Worm (Caenorhabditis elegans): Measurements from ENCODE around the gene Y17G7B.20.

Y17G7B.20 gene

DNA sequence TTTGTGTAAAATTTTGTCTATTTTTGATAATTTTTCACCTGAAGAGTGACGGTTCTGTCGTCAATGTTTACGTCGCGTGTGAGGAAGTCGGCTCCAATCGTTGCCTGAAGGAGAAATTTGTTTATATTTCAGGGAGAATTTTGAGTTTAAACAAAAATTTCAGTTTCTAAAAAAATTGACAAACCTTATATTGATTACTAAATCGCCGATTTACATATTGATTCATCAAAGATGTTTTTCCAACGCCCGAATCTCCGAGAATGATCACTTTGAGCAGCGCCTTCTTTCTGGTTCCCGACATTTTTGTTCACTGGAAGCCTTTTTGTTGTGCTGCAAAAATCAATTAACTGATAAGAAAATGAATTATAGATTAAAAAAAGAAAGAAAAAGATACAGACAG lies 13.0 kb downstream of the Y17G7B.20 start, which contains the start of gene rab-7 (continued):
- no peak for TF ChIP-seq mel-28 (tag; optimal IDR thresholded peaks at IDR 0.05; ENCODE audit: borderline replicate concordance)
- no peak for TF ChIP-seq efl-1 (GFP tag; optimal IDR thresholded peaks at IDR 0.05)

ce11 chrII:11964847-11965246 lies 14.8 kb downstream of the Y17G7B.20 start:
- TF ChIP-seq zfh-2 (GFP tag; conservative IDR thresholded peaks at IDR 0.05) (0 out of 2 replicates have a peak, but pooled peaks have one; percentile 23), Y53G8AR.9 (GFP tag; conservative IDR thresholded peaks at IDR 0.05) (0 out of 2 replicates have a peak, but pooled peaks have one; percentile 60), B0261.1 (tag; optimal IDR thresholded peaks at IDR 0.05) (no peak), ceh-91 (GFP tag; IDR thresholded peaks at IDR 0.05) (0 out of 2 replicates have a peak, but pooled peaks have one; percentile 29), F33H1.4 (GFP tag; IDR thresholded peaks at IDR 0.05) (0 out of 2 replicates have a peak, but pooled peaks have one; percentile 9), snpc-4 (GFP tag; optimal IDR thresholded peaks at IDR 0.05) (no peak), snpc-4 (tag; optimal IDR thresholded peaks at IDR 0.05) (no peak), lin-54 (GFP tag; optimal IDR thresholded peaks at IDR 0.05) (no peak), egl-44 (GFP tag; IDR thresholded peaks at IDR 0.05) (0 out of 2 replicates have a peak, but pooled peaks have one; percentile 37), nfyb-1 (GFP tag; IDR thresholded peaks at IDR 0.05) (peak; percentile 60), gei-17 (GFP tag; optimal IDR thresholded peaks at IDR 0.05) (no peak), athp-1 (tag; optimal IDR thresholded peaks at IDR 0.05) (peak; percentile 35), Y56A3A.18 (GFP tag; IDR thresholded peaks at IDR 0.05) (0 out of 2 replicates have a peak, but pooled peaks have one; percentile 61), hrde-1 (tag; optimal IDR thresholded peaks at IDR 0.05; ENCODE audit: borderline replicate concordance) (peak; percentile 1), tbp1 (GFP tag; optimal IDR thresholded peaks at IDR 0.05) (no peak), dox-1 (GFP tag; IDR thresholded peaks at IDR 0.05) (peak; percentile 20; the same call in 1 of the 2 replicates), tlf-1 (GFP tag; optimal IDR thresholded peaks at IDR 0.05) (no peak), nfya-2 (GFP tag; IDR thresholded peaks at IDR 0.05) (0 out of 2 replicates have a peak, but pooled peaks have one; percentile 64), Y95B8A.8 (GFP tag; IDR thresholded peaks at IDR 0.05) (no peak), K11D2.4 (GFP tag; IDR thresholded peaks at IDR 0.05) (peak; percentile 12; the same call in 1 of the 2 replicates), ama-1 (optimal IDR thresholded peaks at IDR 0.05) (peak; percentile 30), ama-1 (GFP tag; optimal IDR thresholded peaks at IDR 0.05) (no peak), die-1 (tag; optimal IDR thresholded peaks at IDR 0.05) (peak; percentile 5), cebp-1 (GFP tag; IDR thresholded peaks at IDR 0.05) (no peak), cebp-1 (tag; optimal IDR thresholded peaks at IDR 0.05) (peak; percentile 15), attf-5 (GFP tag; optimal IDR thresholded peaks at IDR 0.05) (peak; percentile 42), F52B5.7 (tag; optimal IDR thresholded peaks at IDR 0.05) (peak; percentile 37), madf-6 (GFP tag; IDR thresholded peaks at IDR 0.05) (0 out of 2 replicates have a peak, but pooled peaks have one; percentile 8), F39B2.1 (GFP tag; IDR thresholded peaks at IDR 0.05) (no peak), madf-3 (GFP tag; IDR thresholded peaks at IDR 0.05) (0 out of 2 replicates have a peak, but pooled peaks have one; percentile 15), pbrm-1 (GFP tag; IDR thresholded peaks at IDR 0.05) (0 out of 2 replicates have a peak, but pooled peaks have one; percentile 39), Y79H2A.3 (GFP tag; conservative IDR thresholded peaks at IDR 0.05) (0 out of 2 replicates have a peak, but pooled peaks have one; percentile 36)

ce11 chrII:11963132-11963630 lies 16.5 kb downstream of the Y17G7B.20 start:
- TF ChIP-seq nfyb-1 (GFP tag; IDR thresholded peaks at IDR 0.05): peak; percentile 94
- TF ChIP-seq ceh-58 (GFP tag; IDR thresholded peaks at IDR 0.05): no peak
- no peak for TF ChIP-seq let-526 (GFP tag; IDR thresholded peaks at IDR 0.05)
- TF ChIP-seq nfya-2 (GFP tag; IDR thresholded peaks at IDR 0.05): 0 out of 2 replicates have a peak, but pooled peaks have one; percentile 41
